Worm (Caenorhabditis elegans) whole organism, dauer: ENCODE results near the gene C09H5.7.

Experiments used
- unc-62 ChIP-seq: sonication (generic microtip); optimal IDR thresholded peaks from 2 replicates; lab custom pipeline; 2017; ENCODE audit warnings: missing biosample characterization, missing genetic modification reagents, missing genetic modification characterization

C09H5.7 gene

DNA sequence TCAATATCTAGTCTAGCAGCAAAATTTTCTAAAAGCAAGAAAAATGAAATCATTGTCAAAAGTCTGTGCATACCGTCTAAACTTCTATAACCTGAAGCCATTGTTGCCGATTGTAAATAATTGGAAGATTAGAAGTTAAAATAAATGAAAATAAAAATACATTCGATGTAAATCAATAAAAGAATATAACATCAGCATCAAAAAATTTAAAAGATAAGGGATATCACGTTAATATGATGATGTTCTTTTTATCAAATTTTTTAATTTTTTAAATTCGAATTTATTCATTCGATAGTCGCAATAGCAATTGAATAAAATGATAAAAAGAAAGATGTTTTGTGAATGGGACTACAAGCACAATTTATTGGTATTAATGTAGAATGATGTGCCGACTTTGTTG, at the start of gene C09H5.7:
Gene C09H5.7, minus strand, starts transcription at position 101 of the 400 bp plus-strand sequence.
- TF ChIP-seq unc-62 (GFP tag; lab: Kevin White, UChicago) = no peak

DNA sequence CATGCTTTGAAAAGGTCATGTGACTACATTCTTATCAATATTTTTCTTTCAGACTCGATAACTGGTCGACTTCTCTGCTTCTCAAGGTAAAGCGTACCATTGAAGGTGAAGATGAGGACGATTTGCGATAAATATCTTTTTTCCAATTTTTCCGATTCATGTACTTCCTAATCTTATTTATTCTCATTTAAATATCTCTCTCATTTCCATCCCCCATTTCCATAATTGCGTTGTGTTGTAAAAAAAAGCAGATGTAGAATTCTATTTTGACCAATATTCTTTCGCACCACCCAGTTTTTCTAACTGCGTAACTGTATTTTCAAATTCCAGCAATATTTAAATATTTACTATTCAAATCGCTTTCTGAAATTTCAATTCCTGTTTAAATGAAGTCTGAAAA, 47.9 kb upstream of the C09H5.7 start, which contains the start of gene D1014.4:
Gene D1014.4, plus strand, starts transcription at position 301 of the 400 bp plus-strand sequence.
- TF ChIP-seq unc-62 (GFP tag; lab: Kevin White, UChicago) = no peak

DNA sequence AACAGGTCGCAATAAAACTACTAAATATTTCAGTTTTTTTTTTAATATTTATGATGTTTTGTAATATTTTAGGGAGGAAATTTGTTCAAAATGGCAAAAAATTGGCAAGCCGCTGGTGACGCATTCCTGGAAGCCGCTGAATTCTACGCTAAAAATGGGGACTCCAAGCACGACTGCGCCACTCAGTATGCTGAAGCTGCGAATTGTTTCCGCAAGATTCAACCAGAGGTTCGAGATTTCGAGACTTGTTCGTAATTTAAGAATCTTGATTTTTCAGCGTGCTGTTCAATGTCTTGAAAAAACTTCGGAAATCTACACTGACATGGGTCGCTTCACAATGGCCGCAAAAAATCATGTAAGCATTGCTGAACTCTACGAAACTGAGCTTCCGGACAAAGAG, 46.6 kb upstream of the C09H5.7 start:
- no peak for TF ChIP-seq unc-62 (GFP tag; lab: Kevin White, UChicago)

- TF ChIP-seq unc-62 (GFP tag; lab: Kevin White, UChicago) = no peak
Measured at ce11 chrV:8130812-8131211, 45.8 kb upstream of the C09H5.7 start.

ce11 chrV:8130149-8130661, 45.2 kb upstream of the C09H5.7 start, which contains the start of gene snap-1:
snap-1 (plus strand) TSS chrV:8130611.
- TF ChIP-seq unc-62 (GFP tag; lab: Kevin White, UChicago) = no peak

ce11 chrV:8129719-8130118, 44.7 kb upstream of the C09H5.7 start:
- no peak for TF ChIP-seq unc-62 (GFP tag; lab: Kevin White, UChicago)

DNA sequence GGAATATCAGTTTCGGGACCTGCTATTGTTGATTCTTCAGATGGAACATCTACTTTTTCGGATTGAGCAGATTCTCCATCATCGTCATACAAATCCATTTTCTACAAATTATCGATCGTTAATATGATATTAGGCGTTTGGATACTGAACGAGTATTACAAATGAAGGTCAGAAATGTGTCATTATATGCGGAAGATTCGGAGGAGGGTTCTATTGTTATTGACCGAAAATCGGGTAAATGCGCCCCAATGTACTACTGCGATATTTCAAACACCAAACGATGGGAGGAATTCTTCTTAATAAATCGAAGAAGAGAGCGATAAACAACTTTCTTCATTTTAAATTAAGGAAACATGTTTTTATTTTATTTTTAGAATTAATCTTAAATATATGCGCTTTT, 44.2 kb upstream of the C09H5.7 start, which contains the start of gene spr-1:
Gene spr-1, minus strand, starts transcription at position 101 of the 400 bp plus-strand sequence.
- no peak for TF ChIP-seq unc-62 (GFP tag; lab: Kevin White, UChicago)

DNA sequence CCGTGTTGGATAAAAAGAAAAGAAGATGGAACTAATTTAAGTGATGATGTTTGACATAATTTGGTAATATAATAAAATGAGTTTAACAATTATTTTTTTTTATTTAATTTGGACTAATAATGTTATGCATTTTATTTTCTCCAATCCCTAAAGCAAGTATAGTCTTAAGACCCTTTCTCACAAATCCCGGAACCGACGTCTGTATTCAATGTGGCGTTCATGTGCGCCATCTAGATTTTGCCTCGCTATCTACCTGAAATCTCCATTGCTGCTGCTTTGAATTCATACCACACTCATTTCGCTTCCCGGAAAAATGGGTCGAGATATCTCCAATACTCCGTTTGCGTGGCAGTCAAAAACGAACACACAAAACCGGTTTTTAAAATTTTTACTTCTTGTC, 38.3 kb upstream of the C09H5.7 start, which contains the start of gene D1014.5:
Gene D1014.5, plus strand, starts transcription at position 301 of the 400 bp plus-strand sequence.
- no peak for TF ChIP-seq unc-62 (GFP tag; lab: Kevin White, UChicago)

DNA sequence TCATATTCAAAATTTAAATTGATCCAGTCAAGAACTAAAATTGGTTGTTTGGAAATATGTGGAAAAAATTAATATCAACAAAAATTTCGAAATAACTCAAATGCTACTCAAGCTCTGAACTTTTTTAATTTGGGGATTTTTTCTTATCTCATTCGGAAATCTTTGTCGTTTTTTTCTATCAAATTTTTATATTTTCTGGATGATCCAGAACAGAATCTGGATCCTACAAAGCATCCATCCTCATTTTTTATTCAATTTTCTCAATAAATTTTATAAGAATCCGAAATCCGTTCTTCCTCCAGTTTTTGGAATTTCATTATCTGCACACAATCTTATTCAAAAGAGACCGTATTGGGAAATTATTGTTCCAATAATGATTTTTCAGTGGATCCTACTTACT, 35.8 kb upstream of the C09H5.7 start, which contains the start of gene D1014.6:
Gene D1014.6, plus strand, starts transcription at position 301 of the 400 bp plus-strand sequence.
- TF ChIP-seq unc-62 (GFP tag; lab: Kevin White, UChicago) = no peak

DNA sequence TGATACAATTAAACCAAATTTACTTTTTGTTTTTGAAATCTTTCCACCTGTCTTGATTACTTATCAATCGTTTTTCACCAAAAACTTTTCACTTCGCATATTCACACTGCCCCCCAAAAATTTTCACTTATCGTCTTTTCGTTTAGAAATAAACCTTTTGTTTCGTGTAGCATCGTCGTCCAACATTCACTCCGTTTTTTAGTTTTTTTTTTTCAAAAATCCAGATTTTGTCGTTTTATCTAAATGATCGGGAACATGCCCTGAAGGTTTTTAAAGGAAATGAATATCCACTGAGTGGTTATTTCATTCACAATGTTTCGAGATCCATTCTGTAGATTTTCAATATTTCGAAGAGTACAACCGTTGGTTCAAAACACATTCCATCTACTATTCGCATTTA, 32.9 kb upstream of the C09H5.7 start, which contains the start of gene D1014.7:
Gene D1014.7, plus strand, starts transcription at position 301 of the 400 bp plus-strand sequence.
- no peak for TF ChIP-seq unc-62 (GFP tag; lab: Kevin White, UChicago)

DNA sequence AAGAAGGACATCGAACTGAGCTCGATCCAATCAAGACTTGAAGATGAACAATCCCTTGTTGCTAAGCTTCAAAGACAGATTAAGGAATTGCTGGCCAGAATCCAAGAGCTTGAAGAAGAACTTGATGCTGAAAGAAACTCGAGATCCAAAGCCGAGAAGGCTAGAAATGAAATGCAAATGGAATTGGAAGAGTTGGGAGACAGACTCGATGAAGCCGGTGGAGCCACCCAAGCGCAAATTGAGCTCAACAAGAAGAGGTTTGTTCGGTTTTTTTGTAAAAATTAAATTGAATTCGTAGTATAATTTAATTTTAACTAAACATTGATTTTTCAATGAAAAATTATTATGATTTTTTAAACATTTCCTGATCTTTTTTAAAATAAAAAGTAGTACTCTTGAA, 29.5 kb upstream of the C09H5.7 start:
- TF ChIP-seq unc-62 (GFP tag; lab: Kevin White, UChicago) = no peak

ce11 chrV:8110816-8111215, 25.8 kb upstream of the C09H5.7 start:
- no peak for TF ChIP-seq unc-62 (GFP tag; lab: Kevin White, UChicago)

- no peak for TF ChIP-seq unc-62 (GFP tag; lab: Kevin White, UChicago)
Measured at ce11 chrV:8108670-8109069, 23.6 kb upstream of the C09H5.7 start, which contains the start of gene myo-5. myo-5 (plus strand) TSS chrV:8108970.

DNA sequence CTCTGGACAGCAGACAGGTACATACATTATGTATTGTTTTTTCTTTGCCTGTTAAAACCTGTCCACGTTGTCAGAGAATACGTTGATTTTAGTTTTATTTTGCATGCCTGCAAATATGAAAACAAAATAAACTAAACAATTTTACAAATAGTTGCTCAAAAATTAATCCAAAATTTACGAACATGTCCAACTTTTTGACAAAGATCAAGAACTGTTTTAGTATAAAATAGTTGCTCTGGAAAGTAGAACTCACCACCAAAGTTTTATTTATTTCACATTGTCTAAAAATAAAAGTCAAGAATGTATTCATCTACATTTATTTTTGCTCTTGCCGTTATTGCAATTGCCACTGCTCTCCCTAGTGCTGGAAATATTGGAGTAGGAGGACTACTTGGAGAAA, 19.4 kb upstream of the C09H5.7 start, which contains the start of gene srlf-16:
Gene srlf-16, plus strand, starts transcription at position 301 of the 400 bp plus-strand sequence.
- TF ChIP-seq unc-62 (GFP tag; lab: Kevin White, UChicago) = no peak

ce11 chrV:8102960-8103359, 17.9 kb upstream of the C09H5.7 start, which contains the start of gene str-90:
str-90 (plus strand) TSS chrV:8103260.
- no peak for TF ChIP-seq unc-62 (GFP tag; lab: Kevin White, UChicago)

ce11 chrV:8099306-8099705, 14.3 kb upstream of the C09H5.7 start, which contains the start of gene sdz-23:
sdz-23 (plus strand) TSS chrV:8099606.
- TF ChIP-seq unc-62 (GFP tag; lab: Kevin White, UChicago) = no peak

- no peak for TF ChIP-seq unc-62 (GFP tag; lab: Kevin White, UChicago)
Measured at ce11 chrV:8098239-8098638, 13.2 kb upstream of the C09H5.7 start, which contains the start of gene str-145. str-145 (minus strand) TSS chrV:8098339.
